Worm (Caenorhabditis elegans) whole organism, L1 larva: ENCODE data around the gene lin-1.
A peak's percentile ranks its signal among the peaks of the same experiment; 100 is the strongest.

Experiments used
- C04F5.9 ChIP-seq: sonication (generic microtip); optimal IDR thresholded peaks from 2 replicates; lab custom pipeline; 2016; ENCODE audit warnings: missing genetic modification characterization, missing compliant biosample characterization
- C16A3.4 ChIP-seq: fragments of 150-350 bp; optimal IDR thresholded peaks from 2 replicates; lab custom pipeline; 2014; ENCODE audit warnings: missing biosample characterization, missing genetic modification characterization
- F16B12.6 ChIP-seq: fragments of 150-350 bp; optimal IDR thresholded peaks from 2 replicates; lab custom pipeline; 2014; ENCODE audit warnings: missing biosample characterization, missing genetic modification characterization
- alr-1 ChIP-seq: fragments of 200-800 bp; sonication (Bioruptor generic); optimal IDR thresholded peaks from 2 replicates; lab custom pipeline; 2018; ENCODE audit warnings: borderline replicate concordance, mild to moderate bottlenecking, missing genetic modification characterization, missing compliant biosample characterization
- blmp-1 ChIP-seq: fragments of 150-350 bp; optimal IDR thresholded peaks from 2 replicates; lab custom pipeline; 2014; ENCODE audit warnings: missing biosample characterization, missing genetic modification characterization
- ceh-63 ChIP-seq: fragments of 200-800 bp; sonication (Bioruptor generic); optimal IDR thresholded peaks from 2 replicates; lab custom pipeline; 2018; ENCODE audit warnings: mild to moderate bottlenecking, missing genetic modification characterization, missing compliant biosample characterization
- ceh-82 ChIP-seq, 3 experiments: fragments of 150-350 bp in 1 of 3; sonication (generic microtip) in 2 of 3; optimal IDR thresholded peaks; 2 replicates each; lab custom pipeline; 2014 to 2017; ENCODE audit warnings: missing biosample characterization in 3 of 3, missing genetic modification characterization in 3 of 3
- ceh-88 ChIP-seq: fragments of 200-800 bp; sonication (Bioruptor generic); IDR thresholded peaks from 2 replicates; pipeline ENCODE4 v1.3.6; 2022; ENCODE audit warnings: missing genetic modification characterization, missing compliant biosample characterization
- dsc-1 ChIP-seq: sonication (generic microtip); optimal IDR thresholded peaks from 2 replicates; lab custom pipeline; 2016; ENCODE audit warnings: mild to moderate bottlenecking, missing genetic modification characterization, missing compliant biosample characterization
- efl-1 ChIP-seq, 4 experiments: fragments of 150-350 bp; optimal IDR thresholded peaks in 3 of 4; peaks in 1 of 4; 1 replicate in 1 of 4; 2 replicates in 3 of 4; lab custom pipeline; 2014; ENCODE audit warnings: missing biosample characterization in 2 of 4, missing genetic modification characterization in 2 of 4, missing genetic modification reagents in 2 of 4
- egl-13 ChIP-seq: sonication (generic microtip); optimal IDR thresholded peaks from 2 replicates; lab custom pipeline; 2016; ENCODE audit warnings: missing genotype, missing genetic modification reagents, missing genetic modification characterization, missing compliant biosample characterization
- elt-3 ChIP-seq, 6 experiments: fragments of 150-350 bp in 1 of 6; sonication (generic microtip); optimal IDR thresholded peaks; 2 replicates each; lab custom pipeline; 2017 to 2018; ENCODE audit warnings: missing biosample characterization in 6 of 6, missing genetic modification characterization in 6 of 6, inconsistent platforms in 1 of 6
- fkh-4 ChIP-seq: sonication (generic microtip); optimal IDR thresholded peaks from 2 replicates; lab custom pipeline; 2016; ENCODE audit warnings: missing compliant biosample characterization, missing genetic modification characterization, borderline replicate concordance
- fos-1 ChIP-seq: fragments of 150-350 bp; optimal IDR thresholded peaks from 2 replicates; lab custom pipeline; 2014; ENCODE audit warnings: missing biosample characterization, missing genetic modification characterization
- grh-1 ChIP-seq: fragments of 200-800 bp; sonication (Bioruptor generic); IDR thresholded peaks from 2 replicates; pipeline ENCODE4 v1.3.6; 2022; ENCODE audit warnings: missing genetic modification reagents, missing genetic modification characterization, missing compliant biosample characterization
- hlh-4 ChIP-seq: sonication (generic microtip); optimal IDR thresholded peaks from 2 replicates; lab custom pipeline; 2016; ENCODE audit warnings: mild to moderate bottlenecking, missing genetic modification characterization, missing compliant biosample characterization
- hpl-2 ChIP-seq: fragments of 150-350 bp; optimal IDR thresholded peaks from 2 replicates; lab custom pipeline; 2014; ENCODE audit warnings: missing biosample characterization, missing genetic modification reagents, missing genetic modification characterization
- isw-1 ChIP-seq: fragments of 200-800 bp; sonication (Bioruptor generic); IDR thresholded peaks from 2 replicates; pipeline ENCODE4 v1.3.6; 2022; ENCODE audit warnings: missing genetic modification characterization, missing compliant biosample characterization
- jun-1 ChIP-seq: fragments of 150-350 bp; optimal IDR thresholded peaks from 2 replicates; lab custom pipeline; 2014; ENCODE audit warnings: missing biosample characterization, missing genetic modification reagents, missing genetic modification characterization
- lin-13 ChIP-seq: fragments of 150-350 bp; optimal IDR thresholded peaks from 2 replicates; lab custom pipeline; 2014; ENCODE audit warnings: missing biosample characterization, missing genetic modification reagents, missing genetic modification characterization
- lin-15B ChIP-seq: fragments of 150-350 bp; sonication (generic microtip); optimal IDR thresholded peaks from 3 replicates; lab custom pipeline; 2014; ENCODE audit warnings: missing biosample characterization, missing genetic modification characterization
- lin-35 ChIP-seq, 2 experiments: fragments of 150-350 bp; optimal IDR thresholded peaks; 2 replicates each; lab custom pipeline; 2014; ENCODE audit warnings: missing biosample characterization in 2 of 2, missing genetic modification characterization in 2 of 2, missing genetic modification reagents in 2 of 2
- lir-3 ChIP-seq: sonication (generic microtip); optimal IDR thresholded peaks from 2 replicates; lab custom pipeline; 2016; ENCODE audit warnings: mild to moderate bottlenecking, missing genetic modification characterization, moderate library complexity, missing compliant biosample characterization; ENCODE audit not compliant: poor library complexity
- lsy-2 ChIP-seq, 2 experiments: fragments of 150-350 bp; optimal IDR thresholded peaks; 2 replicates each; lab custom pipeline; 2014; ENCODE audit warnings: missing biosample characterization in 2 of 2, missing genetic modification characterization in 2 of 2
- mab-9 ChIP-seq: fragments of 200-800 bp; sonication (Bioruptor generic); IDR thresholded peaks from 2 replicates; pipeline ENCODE4 v1.3.6; 2022; ENCODE audit warnings: missing genetic modification reagents, missing genetic modification characterization, missing compliant biosample characterization
- mef-2 ChIP-seq: fragments of 150-350 bp; optimal IDR thresholded peaks from 2 replicates; lab custom pipeline; 2014; ENCODE audit warnings: missing biosample characterization, missing genetic modification characterization
- nhr-12 ChIP-seq: sonication (generic microtip); optimal IDR thresholded peaks from 2 replicates; lab custom pipeline; 2017; ENCODE audit warnings: missing biosample characterization, missing genetic modification characterization
- nhr-237 ChIP-seq: fragments of 150-350 bp; optimal IDR thresholded peaks from 2 replicates; lab custom pipeline; 2014; ENCODE audit warnings: missing biosample characterization, missing genetic modification characterization
- nhr-71 ChIP-seq: sonication (generic microtip); optimal IDR thresholded peaks from 2 replicates; lab custom pipeline; 2016; ENCODE audit warnings: mild to moderate bottlenecking, missing genetic modification characterization, moderate library complexity, missing compliant biosample characterization
- nhr-90 ChIP-seq: sonication (generic microtip); optimal IDR thresholded peaks from 2 replicates; lab custom pipeline; 2016; ENCODE audit warnings: mild to moderate bottlenecking, missing genetic modification characterization, missing compliant biosample characterization; ENCODE audit not compliant: poor library complexity
- pag-3 ChIP-seq: sonication (generic microtip); optimal IDR thresholded peaks from 2 replicates; lab custom pipeline; 2017; ENCODE audit warnings: missing genetic modification characterization, mild to moderate bottlenecking, missing compliant biosample characterization, antibody characterized with exemption, borderline replicate concordance; ENCODE audit not compliant: insufficient read depth
- pqm-1 ChIP-seq: sonication (generic microtip); optimal IDR thresholded peaks from 3 replicates; lab custom pipeline; 2017; ENCODE audit warnings: missing biosample characterization, missing genetic modification characterization
- skn-1 ChIP-seq: fragments of 150-350 bp; optimal IDR thresholded peaks from 2 replicates; lab custom pipeline; 2014; ENCODE audit warnings: missing biosample characterization, missing genetic modification characterization
- snpc-4 ChIP-seq: fragments of 150-350 bp; optimal IDR thresholded peaks from 2 replicates; lab custom pipeline; 2014; ENCODE audit warnings: missing biosample characterization, missing genetic modification characterization
- snu-23 ChIP-seq: sonication (generic microtip); optimal IDR thresholded peaks from 2 replicates; lab custom pipeline; 2016; ENCODE audit warnings: missing genetic modification characterization, missing compliant biosample characterization
- sox-4 ChIP-seq: sonication (generic microtip); optimal IDR thresholded peaks from 2 replicates; lab custom pipeline; 2016; ENCODE audit warnings: missing genetic modification characterization, missing compliant biosample characterization
- sptf-1 ChIP-seq: fragments of 150-350 bp; optimal IDR thresholded peaks from 2 replicates; lab custom pipeline; 2014; ENCODE audit warnings: missing biosample characterization, missing genetic modification characterization
- tbx-2 ChIP-seq: sonication (generic microtip); optimal IDR thresholded peaks from 2 replicates; lab custom pipeline; 2016; ENCODE audit warnings: missing genetic modification characterization, missing compliant biosample characterization
- tlp-1 ChIP-seq: fragments of 150-350 bp; optimal IDR thresholded peaks from 2 replicates; lab custom pipeline; 2014; ENCODE audit warnings: missing biosample characterization, missing genetic modification characterization
- unc-130 ChIP-seq: fragments of 150-350 bp; optimal IDR thresholded peaks from 2 replicates; lab custom pipeline; 2017; ENCODE audit warnings: missing biosample characterization, missing genetic modification characterization, inconsistent platforms
- unc-30 ChIP-seq: sonication (generic microtip); optimal IDR thresholded peaks from 2 replicates; lab custom pipeline; 2017; ENCODE audit warnings: missing biosample characterization, missing genetic modification characterization
- unc-86 ChIP-seq: sonication (generic microtip); optimal IDR thresholded peaks from 2 replicates; lab custom pipeline; 2016; ENCODE audit warnings: missing genetic modification characterization, missing compliant biosample characterization
- vab-15 ChIP-seq: sonication (generic microtip); optimal IDR thresholded peaks from 2 replicates; lab custom pipeline; 2017; ENCODE audit warnings: missing genotype, mild to moderate bottlenecking, missing genetic modification characterization, missing compliant biosample characterization
- xbp-1 ChIP-seq: sonication (generic microtip); optimal IDR thresholded peaks from 2 replicates; lab custom pipeline; 2016; ENCODE audit warnings: missing genetic modification characterization, missing compliant biosample characterization
- zip-4 ChIP-seq: fragments of 200-800 bp; sonication (Bioruptor generic); optimal IDR thresholded peaks from 2 replicates; lab custom pipeline; 2018; ENCODE audit warnings: mild to moderate bottlenecking, missing genetic modification characterization, moderate library complexity, missing compliant biosample characterization
- ztf-11 ChIP-seq, 2 experiments: sonication (generic microtip); optimal IDR thresholded peaks; 2 replicates each; lab custom pipeline; 2016 to 2017; ENCODE audit warnings: missing genetic modification characterization in 2 of 2, missing biosample characterization in 1 of 2, missing compliant biosample characterization in 1 of 2
- ztf-4 ChIP-seq: fragments of 150-350 bp; optimal IDR thresholded peaks from 2 replicates; lab custom pipeline; 2014; ENCODE audit warnings: missing biosample characterization, missing genetic modification characterization

The lin-1 gene

DNA sequence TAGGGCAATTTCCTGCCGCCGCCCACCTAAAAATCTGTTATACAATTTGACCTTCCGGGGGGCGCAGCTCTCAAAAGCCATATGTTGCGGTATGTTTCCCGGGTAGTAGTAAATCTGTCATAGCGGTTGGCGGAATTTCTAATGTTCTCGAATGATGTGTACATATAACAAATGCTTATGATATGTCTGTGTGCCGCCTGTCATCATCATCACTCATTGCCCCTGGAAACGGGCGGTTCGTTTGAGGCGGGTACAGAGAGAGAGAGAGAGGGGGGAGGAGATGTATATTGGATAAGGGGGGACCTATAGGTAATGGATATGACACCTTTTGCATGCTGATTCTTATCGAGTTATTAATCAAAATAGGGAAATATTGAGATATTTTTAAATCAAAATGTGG is 3.4 kb downstream of the lin-1 start:
- TF ChIP-seq ztf-4 (tag; lab: Kevin White, UChicago) (no peak), ztf-11 (tag; optimal IDR thresholded peaks at IDR 0.05; lab: Kevin White, UChicago) (peak in 1 of 2 experiments; percentile 33), blmp-1 (tag; lab: Kevin White, UChicago) (no peak)
- TF ChIP-seq, all 84 proteins: peak for 1

DNA sequence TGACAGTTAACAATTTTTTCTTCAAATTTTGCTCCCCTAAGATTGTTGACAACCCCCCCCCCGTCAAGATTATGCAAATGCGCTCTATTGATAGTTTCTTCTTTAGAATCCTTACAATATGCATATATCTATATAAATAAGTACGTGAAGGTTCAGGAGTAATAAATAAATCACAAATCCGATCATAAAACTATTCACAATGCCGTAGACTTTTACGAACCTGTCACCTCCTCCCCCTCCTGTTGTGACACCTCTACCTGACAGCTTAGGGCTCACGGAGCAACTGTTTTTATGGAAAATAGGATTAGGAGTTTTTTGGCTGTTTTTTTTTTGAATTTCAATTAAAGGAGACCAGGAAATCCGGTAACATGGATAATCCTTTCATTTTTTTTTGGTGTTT is 8.0 kb downstream of the lin-1 start:
- TF ChIP-seq pag-3 (tag; lab: Kevin White, UChicago) = no peak
- TF ChIP-seq sptf-1 (tag; lab: Kevin White, UChicago) = no peak
- TF ChIP-seq mef-2 (tag; lab: Kevin White, UChicago) = no peak
- no peak for TF ChIP-seq nhr-90 (tag; lab: Kevin White, UChicago)

DNA sequence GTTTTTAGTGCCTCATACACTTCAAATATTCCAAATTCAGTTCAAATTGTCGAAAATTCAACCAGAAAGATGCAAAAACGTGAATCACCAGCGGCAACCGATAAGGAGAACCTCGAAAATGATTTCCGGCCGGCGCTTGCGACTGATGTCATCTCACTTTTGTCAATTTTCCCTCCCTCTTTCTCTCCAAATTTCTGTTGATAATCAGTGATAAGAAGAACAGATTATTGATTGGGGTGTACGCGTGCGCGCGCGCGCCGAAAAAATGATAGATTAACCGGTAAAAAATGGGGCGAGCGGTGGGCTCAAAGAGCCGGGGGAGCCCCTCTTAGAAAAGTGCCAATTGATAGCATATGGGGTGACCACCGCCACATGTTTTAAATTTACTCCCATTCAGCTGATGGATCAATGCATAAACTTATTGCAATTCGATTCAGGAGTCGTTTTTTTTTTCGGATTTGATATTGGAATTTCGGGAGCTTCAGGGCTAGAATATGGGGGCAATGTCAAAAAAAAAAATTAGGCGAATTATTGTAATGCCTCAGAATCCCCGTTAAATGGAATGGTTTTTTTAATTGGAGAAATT is 15.5 kb downstream of the lin-1 start:
- no peak for TF ChIP-seq C04F5.9
- TF ChIP-seq tlp-1 = no peak
- TF ChIP-seq F16B12.6 (tag; lab: Kevin White, UChicago) = no peak
- TF ChIP-seq efl-1 (optimal IDR thresholded peaks at IDR 0.05; lab: Kevin White, UChicago) = no peak
- TF ChIP-seq efl-1 (GFP tag; optimal IDR thresholded peaks at IDR 0.05 in 1 of 2; lab: Kevin White, UChicago) = peak in 1 of 2 experiments; percentile 52
- TF ChIP-seq elt-3 (tag; optimal IDR thresholded peaks at IDR 0.05; lab: Kevin White, UChicago) = peak in 1 of 6 experiments; percentile 62
- no peak for TF ChIP-seq lin-15B (tag; lab: Kevin White, UChicago)
- TF ChIP-seq nhr-12 (tag; lab: Kevin White, UChicago) = no peak
- TF ChIP-seq nhr-71 (tag; lab: Kevin White, UChicago) = no peak
- TF ChIP-seq isw-1 = no peak
- TF ChIP-seq ceh-63 (GFP tag; lab: Kevin White, UChicago) = no peak
- TF ChIP-seq hlh-4 (tag; lab: Kevin White, UChicago) = no peak
- TF ChIP-seq lsy-2 (tag; optimal IDR thresholded peaks at IDR 0.05; lab: Kevin White, UChicago) = no peak
- TF ChIP-seq unc-130 (tag; lab: Kevin White, UChicago) = no peak
- TF ChIP-seq unc-86 (tag; lab: Kevin White, UChicago) = no peak
- TF ChIP-seq unc-30 (tag; lab: Kevin White, UChicago) = no peak
- no peak for TF ChIP-seq snpc-4 (tag; lab: Kevin White, UChicago)
- no peak for TF ChIP-seq ceh-82 (tag; optimal IDR thresholded peaks at IDR 0.05; lab: Kevin White, UChicago)
- TF ChIP-seq egl-13 (tag; lab: Kevin White, UChicago) = no peak
- peak in 1 of 2 experiments; percentile 36 for TF ChIP-seq lin-35 (GFP tag; optimal IDR thresholded peaks at IDR 0.05; lab: Kevin White, UChicago)
- peak; percentile 85 for TF ChIP-seq dsc-1 (tag; lab: Kevin White, UChicago)
- TF ChIP-seq zip-4 (GFP tag; lab: Kevin White, UChicago) = no peak
- no peak for TF ChIP-seq pag-3 (tag; lab: Kevin White, UChicago)
- peak; percentile 25 for TF ChIP-seq pqm-1 (tag; lab: Kevin White, UChicago)
- TF ChIP-seq mab-9 (GFP tag; lab: Robert Waterston, UW) = no peak
- no peak for TF ChIP-seq alr-1 (tag; lab: Kevin White, UChicago)
- no peak for TF ChIP-seq lir-3 (tag; lab: Kevin White, UChicago)
- TF ChIP-seq skn-1 (tag; lab: Kevin White, UChicago) = no peak
- no peak for TF ChIP-seq fos-1 (tag; lab: Kevin White, UChicago)
- no peak for TF ChIP-seq nhr-237 (tag; lab: Kevin White, UChicago)
- no peak for TF ChIP-seq tbx-2 (tag; lab: Kevin White, UChicago)
- peak; percentile 51 for TF ChIP-seq blmp-1 (tag; lab: Kevin White, UChicago)
- peak; percentile 59 for TF ChIP-seq fkh-4 (tag; lab: Kevin White, UChicago)
- TF ChIP-seq C16A3.4 (tag; lab: Kevin White, UChicago) = no peak
- TF ChIP-seq hpl-2 (GFP tag; lab: Kevin White, UChicago) = no peak
- TF ChIP-seq vab-15 = no peak
- no peak for TF ChIP-seq lin-13
- TF ChIP-seq sptf-1 (tag; lab: Kevin White, UChicago) = no peak
- TF ChIP-seq jun-1 (tag; lab: Kevin White, UChicago) = no peak
- TF ChIP-seq xbp-1 (tag; lab: Kevin White, UChicago) = no peak
- no peak for TF ChIP-seq sox-4 (tag; lab: Kevin White, UChicago)
- no peak for TF ChIP-seq grh-1
- no peak for TF ChIP-seq ceh-88 (GFP tag; lab: Robert Waterston, UW)
- no peak for TF ChIP-seq snu-23 (GFP tag; lab: Kevin White, UChicago)
